Fruit fly (Drosophila melanogaster): Measurements from ENCODE around the gene CG34007.

- peak; percentile 73 to 90 for TF ChIP-seq CTCF (optimal IDR thresholded peaks at IDR 0.05)
- TF ChIP-seq CG8478 (optimal IDR thresholded peaks at IDR 0.05): no peak
Measured at dm6 chr2L:20464385-20464784, 30.4 kb upstream of the CG34007 start.

Measured in S2 (cell line).